Worm (Caenorhabditis elegans) whole organism, late embryonic: ENCODE data around the gene uroc-1.

ENCODE experiments used
- C08G9.2 ChIP-seq: sonication (generic microtip); optimal IDR thresholded peaks from 2 replicates; lab custom pipeline; 2016; ENCODE audit warnings: mild to moderate bottlenecking, missing genetic modification characterization, moderate library complexity, missing compliant biosample characterization
- C38D4.7 ChIP-seq: fragments of 200-800 bp; sonication (Bioruptor generic); optimal IDR thresholded peaks from 2 replicates; lab custom pipeline; 2018; ENCODE audit warnings: mild to moderate bottlenecking, missing genetic modification characterization, moderate library complexity, missing compliant biosample characterization
- F13H6.1 ChIP-seq: sonication (generic microtip); optimal IDR thresholded peaks from 2 replicates; lab custom pipeline; 2016; ENCODE audit warnings: missing genetic modification characterization, missing compliant biosample characterization
- K09A11.1 ChIP-seq: sonication (generic microtip); optimal IDR thresholded peaks from 2 replicates; lab custom pipeline; 2017; ENCODE audit warnings: antibody characterized with exemption, mild to moderate bottlenecking, missing genetic modification characterization, missing compliant biosample characterization; ENCODE audit not compliant: insufficient read depth
- T23F11.4 ChIP-seq: fragments of 200-800 bp; sonication (Bioruptor generic); optimal IDR thresholded peaks from 2 replicates; lab custom pipeline; 2018; ENCODE audit warnings: mild to moderate bottlenecking, missing genetic modification characterization, missing compliant biosample characterization
- Y22D7AL.16 ChIP-seq: sonication (generic microtip); optimal IDR thresholded peaks from 2 replicates; lab custom pipeline; 2016; ENCODE audit warnings: missing genetic modification characterization, missing compliant biosample characterization
- ahr-1 ChIP-seq: sonication (generic microtip); optimal IDR thresholded peaks from 2 replicates; lab custom pipeline; 2016; ENCODE audit warnings: missing genetic modification characterization, missing compliant biosample characterization
- ama-1 ChIP-seq: fragments of 150-350 bp; optimal IDR thresholded peaks from 2 replicates; lab custom pipeline; 2014
- ceh-14 ChIP-seq: sonication (generic microtip); optimal IDR thresholded peaks from 2 replicates; lab custom pipeline; 2016; ENCODE audit warnings: missing genotype, missing genetic modification characterization, missing compliant biosample characterization
- ceh-18 ChIP-seq: sonication (generic microtip); optimal IDR thresholded peaks from 2 replicates; lab custom pipeline; 2016; ENCODE audit warnings: missing genetic modification characterization, missing compliant biosample characterization
- ceh-22 ChIP-seq: sonication (generic microtip); optimal IDR thresholded peaks from 2 replicates; lab custom pipeline; 2017; ENCODE audit warnings: missing biosample characterization, missing genetic modification characterization
- ceh-30 ChIP-seq: fragments of 150-350 bp; optimal IDR thresholded peaks from 2 replicates; lab custom pipeline; 2014; ENCODE audit warnings: missing biosample characterization, missing genetic modification characterization
- ceh-31 ChIP-seq: sonication (generic microtip); optimal IDR thresholded peaks from 2 replicates; lab custom pipeline; 2016; ENCODE audit warnings: missing genetic modification characterization, missing compliant biosample characterization
- ceh-34 ChIP-seq: sonication (generic microtip); optimal IDR thresholded peaks from 2 replicates; lab custom pipeline; 2016; ENCODE audit warnings: mild to moderate bottlenecking, missing genetic modification characterization, missing compliant biosample characterization
- ceh-45 ChIP-seq: fragments of 200-800 bp; sonication (Bioruptor generic); IDR thresholded peaks from 2 replicates; pipeline ENCODE4 v1.3.6; 2022; ENCODE audit warnings: missing genetic modification reagents, missing genetic modification characterization, missing compliant biosample characterization
- ceh-48 ChIP-seq: sonication (generic microtip); optimal IDR thresholded peaks from 2 replicates; lab custom pipeline; 2016; ENCODE audit warnings: missing genetic modification characterization, inconsistent platforms, missing compliant biosample characterization
- ceh-6 ChIP-seq: fragments of 200-800 bp; sonication (Bioruptor generic); optimal IDR thresholded peaks from 2 replicates; lab custom pipeline; 2018; ENCODE audit warnings: mild to moderate bottlenecking, missing genetic modification characterization, missing compliant biosample characterization
- che-1 ChIP-seq: sonication (generic microtip); optimal IDR thresholded peaks from 2 replicates; lab custom pipeline; 2016; ENCODE audit warnings: mild to moderate bottlenecking, missing genetic modification characterization, missing compliant biosample characterization
- dve-1 ChIP-seq: sonication (generic microtip); optimal IDR thresholded peaks from 2 replicates; lab custom pipeline; 2017; ENCODE audit warnings: antibody characterized with exemption, mild to moderate bottlenecking, missing genetic modification characterization, missing compliant biosample characterization
- elt-4 ChIP-seq: sonication (generic microtip); optimal IDR thresholded peaks from 2 replicates; lab custom pipeline; 2016; ENCODE audit warnings: missing genetic modification characterization, missing compliant biosample characterization
- eyg-1 ChIP-seq: sonication (generic microtip); optimal IDR thresholded peaks from 2 replicates; lab custom pipeline; 2016; ENCODE audit warnings: missing genotype, missing genetic modification characterization, missing compliant biosample characterization
- fax-1 ChIP-seq: sonication (generic microtip); optimal IDR thresholded peaks from 2 replicates; lab custom pipeline; 2016; ENCODE audit warnings: missing genotype, missing genetic modification characterization, missing compliant biosample characterization
- fkh-10 ChIP-seq: fragments of 150-350 bp; optimal IDR thresholded peaks from 2 replicates; lab custom pipeline; 2014; ENCODE audit warnings: missing biosample characterization, missing genetic modification reagents, missing genetic modification characterization
- fkh-6 ChIP-seq: sonication (generic microtip); optimal IDR thresholded peaks from 2 replicates; lab custom pipeline; 2016; ENCODE audit warnings: missing genetic modification characterization, missing compliant biosample characterization
- hlh-13 ChIP-seq: fragments of 200-800 bp; sonication (Bioruptor generic); optimal IDR thresholded peaks from 2 replicates; lab custom pipeline; 2018; ENCODE audit warnings: mild to moderate bottlenecking, missing genetic modification characterization, missing compliant biosample characterization
- hlh-30 ChIP-seq: sonication (generic microtip); optimal IDR thresholded peaks from 2 replicates; lab custom pipeline; 2017; ENCODE audit warnings: antibody characterized with exemption, missing genetic modification characterization, missing compliant biosample characterization; ENCODE audit not compliant: insufficient read depth
- hlh-6 ChIP-seq: sonication (generic microtip); optimal IDR thresholded peaks from 2 replicates; lab custom pipeline; 2016; ENCODE audit warnings: missing genotype, missing genetic modification characterization, missing compliant biosample characterization
- hlh-8 ChIP-seq: sonication (generic microtip); optimal IDR thresholded peaks from 2 replicates; lab custom pipeline; 2016; ENCODE audit warnings: missing genotype, missing genetic modification characterization, missing compliant biosample characterization
- lim-6 ChIP-seq: sonication (generic microtip); optimal IDR thresholded peaks from 2 replicates; lab custom pipeline; 2016; ENCODE audit warnings: missing genetic modification characterization, missing compliant biosample characterization
- lin-11 ChIP-seq: fragments of 200-800 bp; sonication (Bioruptor generic); optimal IDR thresholded peaks from 2 replicates; lab custom pipeline; 2018; ENCODE audit warnings: mild to moderate bottlenecking, missing genetic modification characterization, missing compliant biosample characterization
- madf-2 ChIP-seq: sonication (generic microtip); optimal IDR thresholded peaks from 2 replicates; lab custom pipeline; 2017; ENCODE audit warnings: missing genetic modification characterization, missing compliant biosample characterization
- mec-3 ChIP-seq: sonication (generic microtip); optimal IDR thresholded peaks from 2 replicates; lab custom pipeline; 2016; ENCODE audit warnings: borderline replicate concordance, missing genetic modification characterization, missing compliant biosample characterization
- nfya-1 ChIP-seq: sonication (generic microtip); optimal IDR thresholded peaks from 2 replicates; lab custom pipeline; 2017; ENCODE audit warnings: missing genetic modification characterization, mild to moderate bottlenecking, missing compliant biosample characterization, antibody characterized with exemption, moderate library complexity
- nhr-232 ChIP-seq: sonication (generic microtip); optimal IDR thresholded peaks from 2 replicates; lab custom pipeline; 2016; ENCODE audit warnings: missing genetic modification characterization, missing compliant biosample characterization
- npax-4 ChIP-seq: sonication (generic microtip); optimal IDR thresholded peaks from 2 replicates; lab custom pipeline; 2016; ENCODE audit warnings: missing genetic modification characterization, missing compliant biosample characterization
- odd-2 ChIP-seq: sonication (generic microtip); optimal IDR thresholded peaks from 2 replicates; lab custom pipeline; 2017; ENCODE audit warnings: antibody characterized with exemption, mild to moderate bottlenecking, missing genetic modification characterization, missing compliant biosample characterization
- pag-3 ChIP-seq: sonication (generic microtip); optimal IDR thresholded peaks from 2 replicates; lab custom pipeline; 2016; ENCODE audit warnings: missing compliant biosample characterization, missing genetic modification characterization, borderline replicate concordance
- pat-9 ChIP-seq: fragments of 200-800 bp; sonication (Bioruptor generic); optimal IDR thresholded peaks from 2 replicates; lab custom pipeline; 2018; ENCODE audit warnings: mild to moderate bottlenecking, missing genetic modification characterization, moderate library complexity, missing compliant biosample characterization
- pqm-1 ChIP-seq: sonication (generic microtip); optimal IDR thresholded peaks from 2 replicates; lab custom pipeline; 2016; ENCODE audit warnings: missing genetic modification characterization, missing compliant biosample characterization
- pros-1 ChIP-seq: fragments of 150-350 bp; optimal IDR thresholded peaks from 2 replicates; lab custom pipeline; 2014; ENCODE audit warnings: missing biosample characterization, missing genetic modification reagents, missing genetic modification characterization
- ref-2 ChIP-seq: sonication (generic microtip); optimal IDR thresholded peaks from 2 replicates; lab custom pipeline; 2016; ENCODE audit warnings: missing genetic modification characterization, missing compliant biosample characterization
- rnt-1 ChIP-seq: sonication (generic microtip); optimal IDR thresholded peaks from 2 replicates; lab custom pipeline; 2016; ENCODE audit warnings: missing genetic modification characterization, missing compliant biosample characterization
- sox-2 ChIP-seq: fragments of 200-800 bp; sonication (Bioruptor generic); IDR thresholded peaks from 2 replicates; pipeline ENCODE4 v1.3.6; 2022; ENCODE audit warnings: missing genetic modification reagents, missing genetic modification characterization, missing compliant biosample characterization
- sox-4 ChIP-seq: sonication (generic microtip); optimal IDR thresholded peaks from 2 replicates; lab custom pipeline; 2017; ENCODE audit warnings: mild to moderate bottlenecking, missing genetic modification characterization, inconsistent platforms, missing compliant biosample characterization
- ttx-3 ChIP-seq: sonication (generic microtip); optimal IDR thresholded peaks from 2 replicates; lab custom pipeline; 2016; ENCODE audit warnings: missing genetic modification reagents, missing genetic modification characterization, missing compliant biosample characterization
- unc-42 ChIP-seq: sonication (generic microtip); optimal IDR thresholded peaks from 2 replicates; lab custom pipeline; 2016; ENCODE audit warnings: missing genotype, missing genetic modification characterization, missing compliant biosample characterization
- unc-55 ChIP-seq: sonication (generic microtip); optimal IDR thresholded peaks from 2 replicates; lab custom pipeline; 2017; ENCODE audit warnings: missing biosample characterization, missing genetic modification reagents, missing genetic modification characterization
- unc-86 ChIP-seq: sonication (generic microtip); optimal IDR thresholded peaks from 2 replicates; lab custom pipeline; 2016; ENCODE audit warnings: missing genetic modification characterization, missing compliant biosample characterization
- zip-5 ChIP-seq: sonication (generic microtip); optimal IDR thresholded peaks from 2 replicates; lab custom pipeline; 2016; ENCODE audit warnings: missing genetic modification characterization, missing compliant biosample characterization
- ztf-16 ChIP-seq: sonication (generic microtip); optimal IDR thresholded peaks from 2 replicates; lab custom pipeline; 2017; ENCODE audit warnings: missing genetic modification characterization, missing compliant biosample characterization

The uroc-1 gene

DNA sequence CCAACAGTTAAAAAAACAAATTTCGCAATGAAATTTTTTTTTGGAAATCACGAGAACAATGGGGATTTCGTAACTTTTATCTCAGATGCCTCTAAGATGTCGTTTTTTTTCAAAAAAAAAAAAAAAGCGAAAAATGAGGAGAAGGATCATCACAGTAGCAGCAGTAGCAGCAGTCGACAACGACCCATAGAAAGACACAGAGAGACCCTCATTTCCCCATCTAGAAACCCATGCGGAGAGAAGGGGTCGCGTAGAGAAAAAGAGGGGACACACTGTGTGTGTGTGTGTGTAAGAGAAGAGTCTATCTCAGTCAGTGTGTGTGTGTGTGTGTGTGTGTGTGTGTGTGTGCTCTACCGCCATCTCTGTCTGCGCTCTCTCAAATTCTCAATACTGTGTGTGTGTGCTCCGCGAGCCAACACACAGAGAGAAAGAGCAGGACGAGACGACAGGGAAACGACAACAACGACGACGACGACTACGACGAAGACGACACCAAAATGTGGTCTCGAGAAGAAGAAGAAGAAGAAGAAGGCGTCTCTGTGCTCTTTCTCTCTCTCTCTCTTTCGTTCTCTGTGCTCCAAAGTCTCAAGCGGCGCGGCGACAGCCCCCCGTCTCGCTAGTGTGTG, 51.0 kb downstream of the uroc-1 start (continued):
- TF ChIP-seq pqm-1 (tag; lab: Kevin White, UChicago) (no peak), K09A11.1 (tag; lab: Kevin White, UChicago) (peak; percentile 9), ama-1 (no peak), rnt-1 (tag; lab: Kevin White, UChicago) (peak; percentile 3), mec-3 (no peak), nfya-1 (tag; lab: Kevin White, UChicago) (peak; percentile 81), ceh-18 (tag; lab: Kevin White, UChicago) (peak; percentile 72), npax-4 (tag; lab: Kevin White, UChicago) (no peak), T23F11.4 (peak; percentile 61), zip-5 (tag; lab: Kevin White, UChicago) (no peak), unc-42 (tag; lab: Kevin White, UChicago) (peak; percentile 57)

DNA sequence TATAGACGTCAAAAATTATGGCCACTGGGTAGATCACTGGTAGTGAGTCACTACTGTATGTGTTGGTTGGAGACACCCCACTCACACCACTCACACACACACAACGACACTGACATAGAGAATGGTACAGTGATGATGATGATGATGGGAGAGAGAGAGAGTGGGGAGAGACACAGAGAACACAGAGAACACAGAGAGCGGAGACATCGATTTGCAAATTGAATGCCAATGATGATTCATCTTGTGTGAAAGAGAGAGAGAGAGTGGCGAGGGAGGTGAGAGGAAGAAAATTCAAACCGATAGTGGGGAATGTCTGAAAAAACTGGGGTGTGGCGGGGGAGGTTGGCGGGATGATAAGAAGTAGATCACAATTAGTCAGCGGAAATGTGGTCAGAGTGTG, 52.6 kb downstream of the uroc-1 start:
- TF ChIP-seq mec-3, result no peak
- no peak for TF ChIP-seq ceh-48 (tag; lab: Kevin White, UChicago)
- TF ChIP-seq ceh-31 (tag; lab: Kevin White, UChicago), result peak; percentile 17
- TF ChIP-seq ama-1, result peak; percentile 30
- no peak for TF ChIP-seq C08G9.2
- TF ChIP-seq fkh-10 (GFP tag; lab: Kevin White, UChicago), result no peak
- TF ChIP-seq ceh-6 (GFP tag; lab: Kevin White, UChicago), result no peak
- no peak for TF ChIP-seq F13H6.1 (tag; lab: Kevin White, UChicago)
- TF ChIP-seq sox-2 (GFP tag; lab: Robert Waterston, UW), result 0 out of 2 replicates have a peak, but pooled peaks have one; percentile 3
- TF ChIP-seq pqm-1 (tag; lab: Kevin White, UChicago), result no peak
- TF ChIP-seq ceh-14 (tag; lab: Kevin White, UChicago), result no peak
- peak; percentile 26 for TF ChIP-seq dve-1 (tag; lab: Kevin White, UChicago)
- TF ChIP-seq ahr-1, result no peak
- TF ChIP-seq lim-6 (tag; lab: Kevin White, UChicago), result no peak
- TF ChIP-seq nfya-1 (tag; lab: Kevin White, UChicago), result peak; percentile 62
- TF ChIP-seq hlh-13 (GFP tag; lab: Kevin White, UChicago), result no peak
- no peak for TF ChIP-seq elt-4
- TF ChIP-seq fax-1 (tag; lab: Kevin White, UChicago), result no peak
- TF ChIP-seq ztf-16, result peak; percentile 4
- TF ChIP-seq sox-4 (tag; lab: Kevin White, UChicago), result no peak
- TF ChIP-seq hlh-8 (tag; lab: Kevin White, UChicago), result no peak
- no peak for TF ChIP-seq unc-42 (tag; lab: Kevin White, UChicago)
- TF ChIP-seq ceh-34 (tag; lab: Kevin White, UChicago), result no peak
- TF ChIP-seq pat-9, result no peak
- TF ChIP-seq odd-2, result no peak
- TF ChIP-seq ref-2 (tag; lab: Kevin White, UChicago), result no peak
- no peak for TF ChIP-seq C38D4.7
- no peak for TF ChIP-seq fkh-6
- peak; percentile 2 for TF ChIP-seq madf-2 (tag; lab: Kevin White, UChicago)
- TF ChIP-seq ceh-22, result no peak
- TF ChIP-seq ceh-18 (tag; lab: Kevin White, UChicago), result peak; percentile 3
- no peak for TF ChIP-seq pros-1 (tag; lab: Kevin White, UChicago)
- no peak for TF ChIP-seq hlh-6 (tag; lab: Kevin White, UChicago)
- no peak for TF ChIP-seq rnt-1 (tag; lab: Kevin White, UChicago)
- TF ChIP-seq ceh-45 (GFP tag; lab: Robert Waterston, UW), result no peak
- no peak for TF ChIP-seq unc-86 (tag; lab: Kevin White, UChicago)
- TF ChIP-seq lin-11, result no peak
- no peak for TF ChIP-seq eyg-1 (tag; lab: Kevin White, UChicago)
- TF ChIP-seq che-1 (tag; lab: Kevin White, UChicago), result no peak
- TF ChIP-seq ttx-3 (tag; lab: Kevin White, UChicago), result no peak
- TF ChIP-seq nhr-232 (tag; lab: Kevin White, UChicago), result no peak
- TF ChIP-seq Y22D7AL.16 (tag; lab: Kevin White, UChicago), result no peak
- peak; percentile 38 for TF ChIP-seq unc-55 (GFP tag; lab: Kevin White, UChicago)
- no peak for TF ChIP-seq pag-3 (tag; lab: Kevin White, UChicago)
- TF ChIP-seq hlh-30 (tag; lab: Kevin White, UChicago), result no peak
- TF ChIP-seq ceh-30 (tag; lab: Kevin White, UChicago), result no peak
